Fruit fly (Drosophila melanogaster) whole organism, embryonic: Measurements from ENCODE around the gene CG1354.

ENCODE experiments used
- Atf3 ChIP-seq: fragments of 200-800 bp; sonication (Bioruptor generic); optimal IDR thresholded peaks from 3 replicates; lab custom pipeline; 2016; ENCODE audit warnings: missing biosample characterization, missing genetic modification characterization
- CG10959 ChIP-seq: fragments of 200-800 bp; sonication (Bioruptor generic); IDR thresholded peaks from 2 replicates; pipeline ENCODE4 v1.3.6; 2022; ENCODE audit warnings: missing biosample characterization, missing genetic modification characterization
- CG13123 ChIP-seq: fragments of 200-800 bp; sonication (Bioruptor generic); optimal IDR thresholded peaks from 2 replicates; lab custom pipeline; 2016; ENCODE audit warnings: missing biosample characterization, missing genetic modification characterization
- CG13296 ChIP-seq: fragments of 200-800 bp; sonication (Bioruptor generic); optimal IDR thresholded peaks from 3 replicates; lab custom pipeline; 2018; ENCODE audit warnings: missing biosample characterization, mild to moderate bottlenecking, missing genetic modification characterization
- CG13424 ChIP-seq: fragments of 200-800 bp; sonication (Bioruptor generic); optimal IDR thresholded peaks from 2 replicates; lab custom pipeline; 2019; ENCODE audit warnings: missing biosample characterization, mild to moderate bottlenecking, missing genetic modification characterization, moderate library complexity
- CG15011 ChIP-seq: fragments of 200-800 bp; sonication (Bioruptor generic); optimal IDR thresholded peaks from 3 replicates; lab custom pipeline; 2018; ENCODE audit warnings: missing biosample characterization, mild to moderate bottlenecking, missing genetic modification characterization
- CG1603 ChIP-seq: fragments of 200-800 bp; sonication (Bioruptor generic); optimal IDR thresholded peaks from 2 replicates; lab custom pipeline; 2019; ENCODE audit warnings: missing biosample characterization, mild to moderate bottlenecking, missing genetic modification characterization, moderate library complexity
- CG17186 ChIP-seq: fragments of 200-800 bp; sonication (Bioruptor generic); optimal IDR thresholded peaks from 3 replicates; lab custom pipeline; 2017; ENCODE audit warnings: missing biosample characterization, missing genetic modification reagents, missing genetic modification characterization
- CG17802 ChIP-seq: fragments of 200-800 bp; sonication (Bioruptor generic); optimal IDR thresholded peaks from 2 replicates; lab custom pipeline; 2018; ENCODE audit warnings: missing biosample characterization, mild to moderate bottlenecking, missing genetic modification characterization, moderate library complexity
- CG2712 ChIP-seq: fragments of 200-800 bp; optimal IDR thresholded peaks from 3 replicates; lab custom pipeline; 2019; ENCODE audit warnings: missing biosample characterization, mild to moderate bottlenecking, missing genetic modification characterization, moderate library complexity
- CG32532 ChIP-seq: fragments of 200-800 bp; sonication (Bioruptor generic); IDR thresholded peaks from 2 replicates; pipeline ENCODE4 v1.3.6; 2022; ENCODE audit warnings: missing biosample characterization, missing genetic modification characterization
- CG33213 ChIP-seq: fragments of 200-800 bp; sonication (Bioruptor generic); optimal IDR thresholded peaks from 3 replicates; lab custom pipeline; 2016; ENCODE audit warnings: missing biosample characterization, missing genetic modification characterization
- CG3726 ChIP-seq: fragments of 200-800 bp; sonication (Bioruptor generic); IDR thresholded peaks from 3 replicates; pipeline ENCODE4, ENCODE4 v1.3.6; 2022; ENCODE audit warnings: missing biosample characterization, missing genetic modification characterization
- CG4328 ChIP-seq: fragments of 200-800 bp; sonication (Bioruptor generic); optimal IDR thresholded peaks from 3 replicates; lab custom pipeline; 2017; ENCODE audit warnings: missing biosample characterization, missing genetic modification reagents, missing genetic modification characterization
- CG4730 ChIP-seq: fragments of 200-800 bp; sonication (Bioruptor generic); IDR thresholded peaks from 2 replicates; pipeline ENCODE4 v1.3.6; 2022; ENCODE audit warnings: missing biosample characterization, missing genetic modification characterization
- CG4820 ChIP-seq: fragments of 200-800 bp; sonication (Bioruptor generic); optimal IDR thresholded peaks from 3 replicates; lab custom pipeline; 2016; ENCODE audit warnings: missing biosample characterization, missing genetic modification characterization
- CG6689 ChIP-seq: fragments of 200-800 bp; sonication (Bioruptor generic); IDR thresholded peaks from 2 replicates; pipeline ENCODE4 v1.3.6; 2022; ENCODE audit warnings: missing biosample characterization, missing genetic modification characterization
- CG7372 ChIP-seq: fragments of 200-800 bp; sonication (Bioruptor generic); IDR thresholded peaks from 2 replicates; pipeline ENCODE4 v1.3.6; 2022; ENCODE audit warnings: missing biosample characterization, missing genetic modification characterization
- CG7786 ChIP-seq: fragments of 200-800 bp; sonication (Bioruptor generic); optimal IDR thresholded peaks from 2 replicates; lab custom pipeline; 2016; ENCODE audit warnings: missing biosample characterization, missing genetic modification characterization
- CG7963 ChIP-seq: fragments of 200-800 bp; sonication (Bioruptor generic); IDR thresholded peaks from 3 replicates; pipeline ENCODE4 v1.3.6; 2022; ENCODE audit warnings: missing biosample characterization, missing genetic modification characterization; ENCODE audit not compliant: partially characterized antibody
- CG9727 ChIP-seq: fragments of 200-800 bp; sonication (Bioruptor generic); optimal IDR thresholded peaks from 3 replicates; lab custom pipeline; 2017; ENCODE audit warnings: missing biosample characterization, mild to moderate bottlenecking, missing genetic modification characterization
- CG9932 ChIP-seq: fragments of 200-800 bp; sonication (Bioruptor generic); IDR thresholded peaks from 2 replicates; pipeline ENCODE4 v1.3.6; 2022; ENCODE audit warnings: missing biosample characterization, missing genetic modification characterization
- Chrac-16 ChIP-seq: fragments of 200-800 bp; sonication (Bioruptor generic); optimal IDR thresholded peaks from 3 replicates; lab custom pipeline; 2016; ENCODE audit warnings: missing biosample characterization, missing genetic modification characterization
- Ets65A ChIP-seq: fragments of 200-800 bp; sonication (Bioruptor generic); peaks from one replicate; lab custom pipeline; 2016; ENCODE audit warnings: missing biosample characterization, missing genetic modification characterization
- Ets97D ChIP-seq: fragments of 200-800 bp; sonication (Bioruptor generic); optimal IDR thresholded peaks from 3 replicates; lab custom pipeline; 2016; ENCODE audit warnings: missing biosample characterization, missing genetic modification characterization
- Fer1 ChIP-seq: fragments of 200-800 bp; sonication (Bioruptor generic); optimal IDR thresholded peaks from 2 replicates; lab custom pipeline; 2017; ENCODE audit warnings: missing biosample characterization, mild to moderate bottlenecking, missing genetic modification characterization
- GATAe ChIP-seq: fragments of 200-800 bp; sonication (Bioruptor generic); conservative IDR thresholded peaks from 2 replicates; pipeline ENCODE4 v1.3.6; 2022; ENCODE audit warnings: missing biosample characterization, missing genetic modification characterization
- MBD-R2 ChIP-seq: fragments of 200-800 bp; sonication (Bioruptor generic); IDR thresholded peaks from 2 replicates; pipeline ENCODE4 v1.3.6; 2022; ENCODE audit warnings: missing biosample characterization, missing genetic modification characterization
- Rfx ChIP-seq: fragments of 200-800 bp; sonication (Bioruptor generic); IDR thresholded peaks from 2 replicates; pipeline ENCODE4 v1.3.6; 2022; ENCODE audit warnings: missing biosample characterization, missing genetic modification characterization
- Sry-β ChIP-seq: fragments of 200-800 bp; sonication (Bioruptor generic); optimal IDR thresholded peaks from 2 replicates; lab custom pipeline; 2018; ENCODE audit warnings: missing biosample characterization, mild to moderate bottlenecking, missing genetic modification characterization, moderate library complexity
- Sry-δ ChIP-seq: fragments of 200-800 bp; sonication (Bioruptor generic); optimal IDR thresholded peaks from 2 replicates; lab custom pipeline; 2016; ENCODE audit warnings: missing biosample characterization, missing genetic modification characterization
- Xbp1 ChIP-seq: fragments of 200-800 bp; sonication (Bioruptor generic); optimal IDR thresholded peaks from 3 replicates; lab custom pipeline; 2016; ENCODE audit warnings: missing biosample characterization, mild to moderate bottlenecking, missing genetic modification characterization
- ase ChIP-seq: fragments of 200-800 bp; sonication (Bioruptor generic); IDR thresholded peaks from 3 replicates; pipeline ENCODE4 v1.3.6; 2022; ENCODE audit warnings: missing biosample characterization, missing genetic modification characterization
- chif ChIP-seq, 2 experiments: fragments of 200-800 bp; sonication (Bioruptor generic); optimal IDR thresholded peaks; 3 replicates each; lab custom pipeline; 2016; ENCODE audit warnings: missing biosample characterization in 2 of 2, missing genetic modification characterization in 2 of 2
- chn ChIP-seq: fragments of 200-800 bp; sonication (Bioruptor generic); optimal IDR thresholded peaks from 2 replicates; lab custom pipeline; 2016; ENCODE audit warnings: missing biosample characterization, missing genetic modification characterization
- corto ChIP-seq: fragments of 200-800 bp; sonication (Bioruptor generic); optimal IDR thresholded peaks from 2 replicates; lab custom pipeline; 2016; ENCODE audit warnings: missing biosample characterization, mild to moderate bottlenecking, missing genetic modification characterization, moderate library complexity
- dpn ChIP-seq, 2 experiments: fragments of 200-800 bp; sonication (Bioruptor generic); optimal IDR thresholded peaks; 3 replicates each; lab custom pipeline; 2016; ENCODE audit warnings: missing biosample characterization in 2 of 2, missing genetic modification characterization in 2 of 2
- eve ChIP-seq, 2 experiments: fragments of >200 bp; optimal IDR thresholded peaks; 2 replicates each; lab custom pipeline; 2017; ENCODE audit warnings: missing biosample characterization in 2 of 2, missing genetic modification characterization in 2 of 2
- fu2 ChIP-seq: fragments of 200-800 bp; sonication (Bioruptor generic); optimal IDR thresholded peaks from 2 replicates; lab custom pipeline; 2016; ENCODE audit warnings: missing biosample characterization, missing genetic modification characterization
- gem ChIP-seq: fragments of 200-800 bp; sonication (Bioruptor generic); optimal IDR thresholded peaks from 2 replicates; lab custom pipeline; 2019; ENCODE audit warnings: missing biosample characterization, mild to moderate bottlenecking, missing genetic modification characterization, moderate library complexity
- grn ChIP-seq: fragments of 200-800 bp; sonication (Bioruptor generic); optimal IDR thresholded peaks from 3 replicates; lab custom pipeline; 2017; ENCODE audit warnings: missing biosample characterization, missing genetic modification characterization
- gro ChIP-seq: fragments of 200-800 bp; sonication (Bioruptor generic); optimal IDR thresholded peaks from 2 replicates; lab custom pipeline; 2016; ENCODE audit warnings: missing biosample characterization, missing genetic modification characterization
- jigr1 ChIP-seq: fragments of 200-800 bp; sonication (Bioruptor generic); IDR thresholded peaks from 3 replicates; pipeline ENCODE4 v1.3.6; 2022; ENCODE audit warnings: missing biosample characterization, missing genetic modification characterization
- lilli ChIP-seq: fragments of 200-800 bp; sonication (Bioruptor generic); optimal IDR thresholded peaks from 3 replicates; lab custom pipeline; 2016; ENCODE audit warnings: missing biosample characterization, missing genetic modification characterization
- oc ChIP-seq: fragments of 200-800 bp; sonication (Bioruptor generic); optimal IDR thresholded peaks from 2 replicates; lab custom pipeline; 2018; ENCODE audit warnings: missing biosample characterization, mild to moderate bottlenecking, missing genetic modification characterization, moderate library complexity
- pum ChIP-seq: fragments of 200-800 bp; sonication (Bioruptor generic); optimal IDR thresholded peaks from 2 replicates; lab custom pipeline; 2016; ENCODE audit warnings: missing biosample characterization, missing genetic modification characterization
- sim ChIP-seq: fragments of 200-800 bp; sonication (Bioruptor generic); IDR thresholded peaks from 2 replicates; pipeline ENCODE4 v1.3.6; 2022; ENCODE audit warnings: missing biosample characterization, missing genetic modification characterization
- so ChIP-seq: fragments of 200-800 bp; sonication (Bioruptor generic); IDR thresholded peaks from 3 replicates; pipeline ENCODE4 v1.3.6; 2022; ENCODE audit warnings: missing biosample characterization, missing genetic modification characterization
- sqz ChIP-seq: fragments of 200-800 bp; sonication (Bioruptor generic); optimal IDR thresholded peaks from 3 replicates; lab custom pipeline; 2018; ENCODE audit warnings: missing biosample characterization, mild to moderate bottlenecking, missing genetic modification characterization
- tll ChIP-seq, 2 experiments: fragments of 200-800 bp in 1 of 2; fragments of >200 bp in 1 of 2; sonication (Bioruptor generic) in 1 of 2; optimal IDR thresholded peaks; 2 replicates each; lab custom pipeline; 2017 to 2019; ENCODE audit warnings: missing biosample characterization in 2 of 2, missing genetic modification characterization in 2 of 2, mild to moderate bottlenecking in 1 of 2, moderate library complexity in 1 of 2
- vnd ChIP-seq: fragments of 200-800 bp; sonication (Bioruptor generic); IDR thresholded peaks from 3 replicates; pipeline ENCODE4 v1.3.6; 2022; ENCODE audit warnings: missing biosample characterization, missing genetic modification characterization; ENCODE audit not compliant: partially characterized antibody

Gene CG1354

DNA sequence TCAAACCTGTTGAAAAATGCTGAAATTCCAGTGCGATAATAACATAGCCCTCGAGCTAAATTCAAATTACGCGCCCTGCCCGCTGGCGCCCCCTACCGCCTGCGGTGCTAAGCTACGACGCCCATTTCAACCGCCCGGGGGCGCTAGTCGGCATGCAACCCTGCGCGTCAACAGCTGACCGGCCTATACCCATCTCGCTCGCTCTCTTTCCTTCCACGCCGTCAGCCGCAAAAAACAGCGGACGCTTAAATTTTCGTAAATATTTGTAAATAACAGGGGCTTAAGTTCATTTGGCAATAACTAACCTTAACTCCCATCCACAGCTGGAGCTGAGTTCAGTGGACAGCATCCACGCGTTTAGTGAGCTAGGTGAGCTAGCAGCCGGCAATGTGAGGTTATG, at the start of gene CG1354 (continued):
- TF ChIP-seq GATAe (GFP tag; lab: Robert Waterston, UW) (no peak), CG17802 (tag; lab: Kevin White, UChicago) (peak; percentile 44), sqz (GFP tag; lab: Kevin White, UChicago) (peak; percentile 30), so (GFP tag; lab: Robert Waterston, UW) (no peak), pum (GFP tag; lab: Kevin White, UChicago) (peak; percentile 72), Ets97D (GFP tag; lab: Kevin White, UChicago) (peak; percentile 93), dpn (GFP tag; optimal IDR thresholded peaks at IDR 0.05; lab: Kevin White, UChicago) (peak; percentile 75 to 80), vnd (GFP tag; lab: Robert Waterston, UW) (no peak), CG15011 (GFP tag; lab: Kevin White, UChicago) (no peak), CG9932 (peak; percentile 87), CG2712 (tag; lab: Kevin White, UChicago) (peak; percentile 59), Sry-β (GFP tag; lab: Kevin White, UChicago) (no peak), MBD-R2 (GFP tag; lab: Robert Waterston, UW) (peak; percentile 94), CG4328 (GFP tag; lab: Kevin White, UChicago) (peak; percentile 18), CG9727 (GFP tag; lab: Kevin White, UChicago) (peak; percentile 64), lilli (GFP tag; lab: Kevin White, UChicago) (peak; percentile 67), CG7372 (GFP tag; lab: Robert Waterston, UW) (peak; percentile 57; the same call in 1 of the 2 replicates), jigr1 (GFP tag; lab: Robert Waterston, UW) (no peak), Chrac-16 (GFP tag; lab: Kevin White, UChicago) (peak; percentile 74), CG13296 (no peak), fu2 (GFP tag; lab: Kevin White, UChicago) (peak; percentile 49), CG33213 (GFP tag; lab: Kevin White, UChicago) (peak; percentile 78), CG7786 (GFP tag; lab: Kevin White, UChicago) (peak; percentile 54), grn (GFP tag; lab: Kevin White, UChicago) (no peak), Sry-δ (peak; percentile 59), sim (GFP tag; lab: Robert Waterston, UW) (no peak), eve (GFP tag; optimal IDR thresholded peaks at IDR 0.05; lab: Kevin White, UChicago) (no peak), Ets65A (GFP tag; lab: Kevin White, UChicago) (peak; percentile 97), CG3726 (GFP tag; lab: Robert Waterston, UW) (peak; percentile 64; the same call in 1 of the 3 replicates), CG4730 (peak; percentile 55), CG17186 (GFP tag; lab: Kevin White, UChicago) (peak; percentile 84), chn (GFP tag; lab: Kevin White, UChicago) (peak; percentile 71), tll (GFP tag; optimal IDR thresholded peaks at IDR 0.05; lab: Kevin White, UChicago) (peak in 1 of 2 experiments; percentile 21), CG1603 (tag; lab: Kevin White, UChicago) (peak; percentile 89), CG7963 (GFP tag; lab: Robert Waterston, UW) (no peak), CG10959 (peak; percentile 67), CG13123 (GFP tag; lab: Kevin White, UChicago) (no peak), Rfx (GFP tag; lab: Robert Waterston, UW) (peak; percentile 92), gro (peak; percentile 43), Atf3 (GFP tag; lab: Kevin White, UChicago) (peak; percentile 62), Fer1 (GFP tag; lab: Kevin White, UChicago) (no peak), Xbp1 (peak; percentile 82), ase (GFP tag; lab: Robert Waterston, UW) (peak; percentile 66; the same call in 2 of the 3 replicates), CG13424 (tag; lab: Kevin White, UChicago) (peak; percentile 46), chif (GFP tag; optimal IDR thresholded peaks at IDR 0.05; lab: Kevin White, UChicago) (peak; percentile 57 to 81), gem (tag; lab: Kevin White, UChicago) (peak; percentile 42), CG4820 (peak; percentile 54), corto (GFP tag; lab: Kevin White, UChicago) (no peak), CG6689 (GFP tag; lab: Robert Waterston, UW) (peak; percentile 36; the same call in 1 of the 2 replicates), CG32532 (GFP tag; lab: Robert Waterston, UW) (peak; percentile 92), oc (no peak)
